Worm (Caenorhabditis elegans): ENCODE data around the gene sma-10.

- TF ChIP-seq med-1 (GFP tag; optimal IDR thresholded peaks at IDR 0.05; ENCODE audit: insufficient read depth) (no peak), ztf-29 (GFP tag; IDR thresholded peaks at IDR 0.05) (no peak), cog-1 (tag; optimal IDR thresholded peaks at IDR 0.05) (no peak), klf-2 (GFP tag; conservative IDR thresholded peaks at IDR 0.05) (no peak), ref-1 (GFP tag; conservative IDR thresholded peaks at IDR 0.05) (no peak)
Measured at ce11 chrIV:291851-292367, 17.7 kb downstream of the sma-10 start.

Data from whole organism, midembryonic.